Fruit fly (Drosophila melanogaster) whole organism, pupa: ENCODE results near the gene twe.

Experiments used
- CG10348 ChIP-seq: fragments of 200-800 bp; sonication (Bioruptor generic); IDR thresholded peaks from 2 replicates; pipeline ENCODE4 v1.3.6; 2022; ENCODE audit warnings: missing biosample characterization, missing genetic modification characterization
- CG12605 ChIP-seq: fragments of 200-800 bp; sonication (Bioruptor generic); IDR thresholded peaks from 2 replicates; pipeline ENCODE4 v1.3.6; 2022; ENCODE audit warnings: missing biosample characterization, missing genetic modification characterization
- CG13204 ChIP-seq: fragments of 200-800 bp; sonication (Bioruptor generic); optimal IDR thresholded peaks from 2 replicates; lab custom pipeline; 2018; ENCODE audit warnings: missing biosample characterization, mild to moderate bottlenecking, missing genetic modification characterization, moderate library complexity
- CG14655 ChIP-seq: fragments of 200-800 bp; sonication (Bioruptor generic); optimal IDR thresholded peaks from 3 replicates; lab custom pipeline; 2017; ENCODE audit warnings: mild to moderate bottlenecking, missing biosample characterization, missing genetic modification reagents, missing genetic modification characterization
- CG15710 ChIP-seq: fragments of 200-800 bp; sonication (Bioruptor generic); optimal IDR thresholded peaks from 2 replicates; lab custom pipeline; 2018; ENCODE audit warnings: missing biosample characterization, mild to moderate bottlenecking, missing genetic modification characterization, moderate library complexity
- CG17806 ChIP-seq: fragments of 200-800 bp; sonication (Bioruptor generic); optimal IDR thresholded peaks from 2 replicates; lab custom pipeline; 2018; ENCODE audit warnings: missing biosample characterization, mild to moderate bottlenecking, missing genetic modification characterization, moderate library complexity
- CG32121 ChIP-seq: fragments of 200-800 bp; sonication (Bioruptor generic); IDR thresholded peaks from 2 replicates; pipeline ENCODE4 v1.3.6; 2022; ENCODE audit warnings: missing biosample characterization, missing genetic modification characterization
- CG34367 ChIP-seq: fragments of 200-800 bp; sonication (Bioruptor generic); optimal IDR thresholded peaks from 2 replicates; lab custom pipeline; 2018; ENCODE audit warnings: missing biosample characterization, mild to moderate bottlenecking, missing genetic modification characterization
- CG4496 ChIP-seq: fragments of 200-800 bp; sonication (Bioruptor generic); IDR thresholded peaks from 3 replicates; pipeline ENCODE4 v1.3.6; 2022; ENCODE audit warnings: missing biosample characterization, missing genetic modification characterization
- CG8159 ChIP-seq: fragments of 200-800 bp; sonication (Bioruptor generic); optimal IDR thresholded peaks from 3 replicates; lab custom pipeline; 2018; ENCODE audit warnings: missing biosample characterization, mild to moderate bottlenecking, missing genetic modification characterization, moderate library complexity
- CG8301 ChIP-seq: fragments of 200-800 bp; sonication (Bioruptor generic); optimal IDR thresholded peaks from 2 replicates; lab custom pipeline; 2018; ENCODE audit warnings: missing biosample characterization, mild to moderate bottlenecking, missing genetic modification characterization
- CG9948 ChIP-seq: fragments of 200-800 bp; sonication (Bioruptor generic); optimal IDR thresholded peaks from 2 replicates; lab custom pipeline; 2018; ENCODE audit warnings: missing biosample characterization, mild to moderate bottlenecking, missing genetic modification characterization, moderate library complexity
- D1 ChIP-seq: fragments of 200-800 bp; sonication (Bioruptor generic); optimal IDR thresholded peaks from 2 replicates; lab custom pipeline; 2018; ENCODE audit warnings: missing biosample characterization, mild to moderate bottlenecking, missing genetic modification characterization, moderate library complexity
- EcR ChIP-seq: fragments of 200-800 bp; sonication (Bioruptor generic); optimal IDR thresholded peaks from 3 replicates; lab custom pipeline; 2019; ENCODE audit warnings: missing biosample characterization, missing genetic modification characterization, mild to moderate bottlenecking, moderate library complexity, missing genetic modification reagents
- Ets98B ChIP-seq: fragments of 200-800 bp; sonication (Bioruptor generic); IDR thresholded peaks from 2 replicates; pipeline ENCODE4 v1.3.6; 2022; ENCODE audit warnings: missing biosample characterization, missing genetic modification characterization
- Pif1A ChIP-seq: fragments of 200-800 bp; sonication (Bioruptor generic); optimal IDR thresholded peaks from 3 replicates; lab custom pipeline; 2016; ENCODE audit warnings: missing biosample characterization, missing genetic modification characterization
- Pif1B ChIP-seq: fragments of 200-800 bp; sonication (Bioruptor generic); optimal IDR thresholded peaks from 3 replicates; lab custom pipeline; 2016; ENCODE audit warnings: missing biosample characterization, missing genetic modification characterization
- Snoo ChIP-seq: fragments of 200-800 bp; sonication (Bioruptor generic); optimal IDR thresholded peaks from 3 replicates; lab custom pipeline; 2017; ENCODE audit warnings: missing biosample characterization, mild to moderate bottlenecking, missing genetic modification characterization, inconsistent platforms
- fd96Ca ChIP-seq: fragments of 200-800 bp; sonication (Bioruptor generic); IDR thresholded peaks from 3 replicates; pipeline ENCODE4 v1.3.6; 2022; ENCODE audit warnings: missing biosample characterization, missing genetic modification characterization
- gl ChIP-seq: fragments of 200-800 bp; sonication (Bioruptor generic); optimal IDR thresholded peaks from 2 replicates; lab custom pipeline; 2018; ENCODE audit warnings: missing biosample characterization, mild to moderate bottlenecking, missing genetic modification characterization
- rn ChIP-seq: fragments of 200-800 bp; sonication (Bioruptor generic); IDR thresholded peaks from 2 replicates; pipeline ENCODE4 v1.3.6; 2022; ENCODE audit warnings: missing biosample characterization, missing genetic modification characterization

Gene twe

dm6 chr2L:16293703-16294233 is 32.1 kb upstream of the twe start, which contains the start of gene Cyp303a1:
Gene Cyp303a1, plus strand, starts transcription at chr2L:16294183.
- TF ChIP-seq Snoo (tag; lab: Kevin White, UChicago) = no peak
- TF ChIP-seq CG13204 (GFP tag; lab: Kevin White, UChicago) = no peak
- no peak for TF ChIP-seq Pif1A (GFP tag; lab: Kevin White, UChicago)
- TF ChIP-seq CG12605 = no peak
- TF ChIP-seq Pif1B (GFP tag; lab: Kevin White, UChicago) = no peak
- TF ChIP-seq CG10348 (GFP tag; lab: Robert Waterston, UW) = no peak
- TF ChIP-seq Ets98B (GFP tag; lab: Robert Waterston, UW) = no peak
- TF ChIP-seq CG17806 (tag; lab: Kevin White, UChicago) = no peak
- no peak for TF ChIP-seq CG8159 (tag; lab: Kevin White, UChicago)
- no peak for TF ChIP-seq CG9948 (tag; lab: Kevin White, UChicago)
- TF ChIP-seq CG4496 (GFP tag; lab: Robert Waterston, UW) = no peak
- no peak for TF ChIP-seq D1 (tag; lab: Kevin White, UChicago)
- no peak for TF ChIP-seq CG32121 (GFP tag; lab: Robert Waterston, UW)
- TF ChIP-seq CG14655 (GFP tag; lab: Kevin White, UChicago) = no peak

- TF ChIP-seq Ets98B (GFP tag; lab: Robert Waterston, UW) = peak; percentile 16; the same call in 1 of the 2 replicates
- TF ChIP-seq CG17806 (tag; lab: Kevin White, UChicago) = no peak
Observed at dm6 chr2L:16292975-16293501, 31.4 kb upstream of the twe start, which contains the start of gene CG13258. Gene CG13258, minus strand, starts transcription at chr2L:16293025.

- TF ChIP-seq CG15710 (no peak), Pif1A (GFP tag; lab: Kevin White, UChicago) (no peak)
- TF ChIP-seq, all 21 proteins: peak for 0
Observed at dm6 chr2L:16290984-16291383, 29.3 kb upstream of the twe start, which contains the start of gene CG17329. Gene CG17329, plus strand, starts transcription at chr2L:16291284.

DNA sequence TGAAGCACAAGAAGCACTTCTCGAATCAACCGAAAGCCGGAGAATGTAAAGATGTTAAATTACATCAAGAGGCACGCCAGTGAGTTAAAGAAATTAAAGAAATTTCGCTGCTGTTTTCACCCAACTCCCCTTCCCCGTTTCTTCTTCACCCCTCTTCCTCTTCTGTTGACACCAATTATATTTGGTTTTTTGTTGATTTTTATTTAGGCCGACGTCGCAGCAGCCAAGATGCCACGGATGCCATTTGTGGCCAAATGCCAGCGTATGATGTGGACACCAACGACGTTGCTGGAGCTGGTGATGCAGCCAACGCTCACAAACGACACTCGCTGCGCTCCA is 26.7 kb upstream of the twe start:
- TF ChIP-seq CG4496 (GFP tag; lab: Robert Waterston, UW) = no peak
- TF ChIP-seq rn (GFP tag; lab: Robert Waterston, UW) = no peak
- TF ChIP-seq CG13204 (GFP tag; lab: Kevin White, UChicago) = no peak
- no peak for TF ChIP-seq CG32121 (GFP tag; lab: Robert Waterston, UW)
- no peak for TF ChIP-seq CG9948 (tag; lab: Kevin White, UChicago)
- no peak for TF ChIP-seq Pif1B (GFP tag; lab: Kevin White, UChicago)
- no peak for TF ChIP-seq fd96Ca (GFP tag; lab: Robert Waterston, UW)
- TF ChIP-seq D1 (tag; lab: Kevin White, UChicago) = no peak
- no peak for TF ChIP-seq CG14655 (GFP tag; lab: Kevin White, UChicago)
- TF ChIP-seq Snoo (tag; lab: Kevin White, UChicago) = no peak
- no peak for TF ChIP-seq CG8301
- no peak for TF ChIP-seq CG10348 (GFP tag; lab: Robert Waterston, UW)
- TF ChIP-seq CG17806 (tag; lab: Kevin White, UChicago) = no peak
- TF ChIP-seq CG8159 (tag; lab: Kevin White, UChicago) = no peak
- TF ChIP-seq, all 21 proteins: peak for 0

dm6 chr2L:16287602-16288392 is 26.1 kb upstream of the twe start, which contains the start of the genes crp and pkaap:
Gene crp, minus strand, starts transcription at chr2L:16287730.
Gene pkaap, plus strand, starts transcription at chr2L:16288290.
- TF ChIP-seq D1 (tag; lab: Kevin White, UChicago) = no peak
- no peak for TF ChIP-seq CG10348 (GFP tag; lab: Robert Waterston, UW)
- TF ChIP-seq EcR (GFP tag; lab: Kevin White, UChicago) = no peak
- no peak for TF ChIP-seq CG12605
- TF ChIP-seq CG8301 = no peak
- TF ChIP-seq rn (GFP tag; lab: Robert Waterston, UW) = no peak
- peak; percentile 18 for TF ChIP-seq gl (tag; lab: Kevin White, UChicago)
- peak; percentile 34 for TF ChIP-seq CG34367 (tag; lab: Kevin White, UChicago)
- TF ChIP-seq CG9948 (tag; lab: Kevin White, UChicago) = no peak
- peak; percentile 64 for TF ChIP-seq Pif1B (GFP tag; lab: Kevin White, UChicago)
- TF ChIP-seq Ets98B (GFP tag; lab: Robert Waterston, UW) = no peak
- no peak for TF ChIP-seq CG4496 (GFP tag; lab: Robert Waterston, UW)
- TF ChIP-seq CG14655 (GFP tag; lab: Kevin White, UChicago) = no peak
- TF ChIP-seq CG13204 (GFP tag; lab: Kevin White, UChicago) = peak; percentile 48
- TF ChIP-seq fd96Ca (GFP tag; lab: Robert Waterston, UW) = no peak
- TF ChIP-seq CG15710 = peak; percentile 12
- peak; percentile 50 for TF ChIP-seq CG8159 (tag; lab: Kevin White, UChicago)
- TF ChIP-seq CG17806 (tag; lab: Kevin White, UChicago) = peak; percentile 1
- no peak for TF ChIP-seq Pif1A (GFP tag; lab: Kevin White, UChicago)
- no peak for TF ChIP-seq CG32121 (GFP tag; lab: Robert Waterston, UW)
- TF ChIP-seq Snoo (tag; lab: Kevin White, UChicago) = peak; percentile 57
